Worm (Caenorhabditis elegans): ENCODE results near the gene F10G2.7.

DNA sequence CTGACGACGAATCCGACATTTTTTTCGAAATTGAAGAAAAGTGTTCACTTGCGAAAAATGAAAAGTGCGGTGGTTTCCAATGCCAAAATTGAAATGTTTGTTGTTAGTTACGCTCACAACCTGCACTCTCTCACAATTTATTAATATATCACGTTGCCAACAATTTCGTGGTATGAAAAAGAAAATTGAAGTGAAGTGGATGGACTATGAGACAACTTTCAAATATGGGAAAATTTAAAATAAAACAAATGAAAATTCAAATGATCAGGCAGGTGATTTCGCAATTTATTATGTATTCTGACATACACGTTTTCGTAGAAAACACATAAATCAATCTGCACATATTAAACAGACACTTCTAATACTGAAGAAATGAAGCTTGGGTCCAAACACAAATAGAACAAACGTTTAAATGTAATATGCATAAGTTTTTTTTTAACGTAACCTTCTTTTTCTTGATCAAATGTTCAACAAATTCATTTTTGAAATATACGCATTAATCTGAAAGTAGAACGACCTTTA is 49.0 kb upstream of the F10G2.7 start, which contains the start of gene srp-6:
- TF ChIP-seq him-1 (tag; optimal IDR thresholded peaks at IDR 0.05) (no peak), dao-5 (tag; optimal IDR thresholded peaks at IDR 0.05) (no peak)

Data from whole organism, L4/young adult.